Fruit fly (Drosophila melanogaster) whole organism: ENCODE data around the gene nmo.

Experiments
- Dll ChIP-seq: fragments of >200 bp; optimal IDR thresholded peaks from 2 replicates; lab custom pipeline; 2017
- EcR ChIP-seq, 2 experiments: fragments of >200 bp; optimal IDR thresholded peaks; 2 replicates each; lab custom pipeline; 2017; ENCODE audit warnings: missing biosample characterization in 2 of 2, missing genetic modification characterization in 2 of 2, missing genetic modification reagents in 2 of 2
- pan ChIP-seq: fragments of >200 bp; optimal IDR thresholded peaks from 2 replicates; lab custom pipeline; 2017
- psq ChIP-seq: fragments of >200 bp; optimal IDR thresholded peaks from 2 replicates; lab custom pipeline; 2017

DNA sequence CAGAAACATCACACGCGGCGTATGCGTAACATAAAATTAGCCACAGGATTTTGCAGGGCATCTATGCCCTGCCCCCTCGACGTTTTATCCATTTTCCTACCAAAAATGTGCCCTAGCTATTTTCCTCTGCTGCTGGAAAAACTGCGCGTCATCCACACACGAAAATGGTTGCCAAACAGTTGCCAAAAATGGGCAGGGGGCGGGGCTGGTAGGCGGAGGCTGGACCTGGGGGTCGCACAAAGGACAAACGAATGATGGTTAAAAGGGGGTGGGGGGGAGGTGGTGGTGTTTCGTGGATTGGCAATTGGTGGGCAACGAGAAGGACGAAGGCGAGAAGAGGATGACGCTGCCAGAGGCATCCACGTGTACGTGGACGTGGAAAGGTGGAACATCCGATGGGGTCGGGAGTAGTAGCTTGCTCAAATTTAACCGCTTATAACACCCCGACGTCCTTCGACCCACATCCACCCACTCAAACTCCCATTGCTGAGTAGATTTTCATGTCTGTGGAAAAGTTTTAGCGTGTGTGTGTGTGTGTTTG, 22.3 kb downstream of the nmo start:
- TF ChIP-seq pan (lab: Kevin White, UChicago) (no peak), Dll (lab: Kevin White, UChicago) (no peak), psq (lab: Kevin White, UChicago) (no peak), EcR (GFP tag; optimal IDR thresholded peaks at IDR 0.05; lab: Kevin White, UChicago) (no peak)
